Fruit fly (Drosophila melanogaster) whole organism, wandering third instar larva: ENCODE measurements around the gene Surf4.

Source experiments
- Abd-B ChIP-seq: fragments of >200 bp; optimal IDR thresholded peaks from 2 replicates; lab custom pipeline; 2017; ENCODE audit warnings: missing biosample characterization, missing genetic modification characterization
- CrebA ChIP-seq: fragments of 200-800 bp; sonication (Bioruptor generic); optimal IDR thresholded peaks from 2 replicates; lab custom pipeline; 2016; ENCODE audit warnings: missing biosample characterization, mild to moderate bottlenecking, missing genetic modification characterization, borderline replicate concordance
- Dfd ChIP-seq: fragments of >200 bp; optimal IDR thresholded peaks from 2 replicates; lab custom pipeline; 2017; ENCODE audit warnings: missing biosample characterization, missing genetic modification characterization
- HLH106 ChIP-seq: fragments of 200-800 bp; optimal IDR thresholded peaks from 3 replicates; lab custom pipeline; 2019; ENCODE audit warnings: missing biosample characterization, mild to moderate bottlenecking, missing genetic modification characterization, moderate library complexity
- Hr83 ChIP-seq: fragments of 200-300 bp; sonication (Bioruptor generic); optimal IDR thresholded peaks from 2 replicates; lab custom pipeline; 2016; ENCODE audit warnings: missing biosample characterization, mild to moderate bottlenecking, missing genetic modification characterization, moderate library complexity; ENCODE audit not compliant: poor library complexity, severe bottlenecking
- Myc ChIP-seq: fragments of >200 bp; optimal IDR thresholded peaks from 2 replicates; lab custom pipeline; 2017
- h ChIP-seq: fragments of 200-800 bp; sonication (Bioruptor generic); optimal IDR thresholded peaks from 3 replicates; lab custom pipeline; 2016; ENCODE audit warnings: missing biosample characterization, mild to moderate bottlenecking, missing genetic modification characterization
- lola ChIP-seq: fragments of >200 bp; optimal IDR thresholded peaks from 2 replicates; lab custom pipeline; 2017; ENCODE audit warnings: missing biosample characterization, missing genetic modification characterization
- pan ChIP-seq: fragments of >200 bp; optimal IDR thresholded peaks from 2 replicates; lab custom pipeline; 2017
- psq ChIP-seq: fragments of 200-800 bp; sonication (Bioruptor generic); optimal IDR thresholded peaks from 3 replicates; lab custom pipeline; 2017; ENCODE audit warnings: missing biosample characterization, mild to moderate bottlenecking, missing genetic modification characterization, moderate library complexity

dm6 chr3R:15332994-15333393 lies 13.0 kb downstream of the Surf4 start, which contains the start of the genes Fkbp39 and Cyfip:
- TF ChIP-seq Hr83 (GFP tag; lab: Kevin White, UChicago): peak; percentile 86
- no peak for TF ChIP-seq h (GFP tag; lab: Kevin White, UChicago)
- no peak for TF ChIP-seq CrebA
- peak; percentile 4 for TF ChIP-seq psq (GFP tag; lab: Kevin White, UChicago)
- no peak for TF ChIP-seq Abd-B (GFP tag; lab: Kevin White, UChicago)
- peak; percentile 49 for TF ChIP-seq HLH106
- peak; percentile 79 for TF ChIP-seq Myc
- no peak for TF ChIP-seq pan (lab: Kevin White, UChicago)
- no peak for TF ChIP-seq Dfd (GFP tag; lab: Kevin White, UChicago)
- no peak for TF ChIP-seq lola (GFP tag; lab: Kevin White, UChicago)
